Worm (Caenorhabditis elegans): ENCODE measurements around the gene C02F5.5.

ce11 chrIII:8265753-8266152 lies 29.8 kb downstream of the C02F5.5 start, which contains the start of gene mrps-9:
- no peak for TF ChIP-seq ama-1 (optimal IDR thresholded peaks at IDR 0.05)
- no peak for TF ChIP-seq ztf-4 (tag; optimal IDR thresholded peaks at IDR 0.05)
- peak; percentile 29 for TF ChIP-seq blmp-1 (tag; optimal IDR thresholded peaks at IDR 0.05; ENCODE audit: insufficient read depth)
- TF ChIP-seq unc-39 (tag; optimal IDR thresholded peaks at IDR 0.05) = no peak
- TF ChIP-seq dmd-4 (tag; optimal IDR thresholded peaks at IDR 0.05) = no peak
- TF ChIP-seq gmeb-1 (tag; optimal IDR thresholded peaks at IDR 0.05) = no peak
- no peak for TF ChIP-seq Y55F3AM.14 (GFP tag; optimal IDR thresholded peaks at IDR 0.05)
- TF ChIP-seq ztf-1 (GFP tag; conservative IDR thresholded peaks at IDR 0.05) = no peak
- TF ChIP-seq zag-1 (tag; optimal IDR thresholded peaks at IDR 0.05) = no peak
